Worm (Caenorhabditis elegans) whole organism, young adult: ENCODE data around the gene dnj-3.

Experiments used
- B0261.1 ChIP-seq: sonication (generic microtip); optimal IDR thresholded peaks from 2 replicates; lab custom pipeline; 2016; ENCODE audit warnings: mild to moderate bottlenecking, missing genetic modification characterization, moderate library complexity, missing compliant biosample characterization
- D2030.7 ChIP-seq: fragments of 200-800 bp; sonication (Bioruptor generic); IDR thresholded peaks from 2 replicates; pipeline ENCODE4 v1.3.6; 2022; ENCODE audit warnings: missing genetic modification reagents, missing genetic modification characterization, missing compliant biosample characterization
- F22D6.2 ChIP-seq: sonication (generic microtip); optimal IDR thresholded peaks from 2 replicates; lab custom pipeline; 2016; ENCODE audit warnings: mild to moderate bottlenecking, missing genetic modification characterization, missing compliant biosample characterization
- F23B12.7 ChIP-seq: sonication (generic microtip); optimal IDR thresholded peaks from 2 replicates; lab custom pipeline; 2017; ENCODE audit warnings: missing genetic modification characterization, mild to moderate bottlenecking, missing compliant biosample characterization, antibody characterized with exemption, moderate library complexity; ENCODE audit not compliant: insufficient read depth
- F33H1.4 ChIP-seq: fragments of 200-800 bp; sonication (Bioruptor generic); IDR thresholded peaks from 2 replicates; pipeline ENCODE4 v1.3.6; 2022; ENCODE audit warnings: missing genetic modification reagents, missing genetic modification characterization, missing compliant biosample characterization
- F49E8.2 ChIP-seq: sonication (generic microtip); optimal IDR thresholded peaks from 3 replicates; lab custom pipeline; 2017; ENCODE audit warnings: missing genetic modification characterization, mild to moderate bottlenecking, missing compliant biosample characterization, antibody characterized with exemption, moderate library complexity; ENCODE audit not compliant: insufficient read depth
- F55B11.4 ChIP-seq: sonication (generic microtip); optimal IDR thresholded peaks from 2 replicates; lab custom pipeline; 2016; ENCODE audit warnings: missing compliant biosample characterization, missing genetic modification characterization, borderline replicate concordance; ENCODE audit not compliant: insufficient read depth
- F57A8.1 ChIP-seq: fragments of 200-800 bp; sonication (Bioruptor generic); optimal IDR thresholded peaks from 2 replicates; lab custom pipeline; 2018; ENCODE audit warnings: mild to moderate bottlenecking, missing genetic modification characterization, moderate library complexity, missing compliant biosample characterization
- ZK185.1 ChIP-seq: sonication (generic microtip); optimal IDR thresholded peaks from 2 replicates; lab custom pipeline; 2016; ENCODE audit warnings: mild to moderate bottlenecking, missing genetic modification characterization, missing compliant biosample characterization; ENCODE audit not compliant: poor library complexity, severe bottlenecking
- akir-1 ChIP-seq: fragments of 200-800 bp; sonication (Bioruptor generic); optimal IDR thresholded peaks from 2 replicates; lab custom pipeline; 2018; ENCODE audit warnings: mild to moderate bottlenecking, missing genetic modification characterization, moderate library complexity, missing compliant biosample characterization
- ama-1 ChIP-seq, 3 experiments: fragments of 150-350 bp in 1 of 3; sonication (generic microtip) in 2 of 3; optimal IDR thresholded peaks; 2 replicates each; lab custom pipeline; 2014 to 2018; ENCODE audit warnings: missing biosample characterization in 2 of 3, missing genetic modification characterization in 2 of 3, missing genetic modification reagents in 2 of 3
- athp-1 ChIP-seq: sonication (generic microtip); optimal IDR thresholded peaks from 2 replicates; lab custom pipeline; 2017; ENCODE audit warnings: mild to moderate bottlenecking, missing genetic modification characterization, missing compliant biosample characterization
- cebp-1 ChIP-seq, 2 experiments: fragments of 200-800 bp in 1 of 2; sonication (Bioruptor generic) in 1 of 2; sonication (generic microtip) in 1 of 2; IDR thresholded peaks in 1 of 2; optimal IDR thresholded peaks in 1 of 2; 2 replicates each; pipeline versions ENCODE4 v1.3.6 to Lab custom; 2017 to 2022; ENCODE audit warnings: missing compliant biosample characterization in 2 of 2, missing genetic modification characterization in 2 of 2, mild to moderate bottlenecking in 1 of 2, missing genetic modification reagents in 1 of 2, moderate library complexity in 1 of 2
- cebp-2 ChIP-seq: fragments of 200-800 bp; sonication (Bioruptor generic); IDR thresholded peaks from 2 replicates; pipeline ENCODE4 v1.3.6; 2022; ENCODE audit warnings: missing genetic modification characterization, missing compliant biosample characterization
- chd-7 ChIP-seq: sonication (generic microtip); optimal IDR thresholded peaks from 2 replicates; lab custom pipeline; 2016; ENCODE audit warnings: mild to moderate bottlenecking, missing genetic modification characterization, moderate library complexity, missing compliant biosample characterization
- dox-1 ChIP-seq: fragments of 200-800 bp; sonication (Bioruptor generic); IDR thresholded peaks from 2 replicates; pipeline ENCODE4 v1.3.6; 2022; ENCODE audit warnings: missing genetic modification reagents, missing genetic modification characterization, missing compliant biosample characterization
- dpff-1 ChIP-seq: sonication (generic microtip); optimal IDR thresholded peaks from 2 replicates; lab custom pipeline; 2017; ENCODE audit warnings: mild to moderate bottlenecking, missing genetic modification characterization, missing compliant biosample characterization
- efl-1 ChIP-seq: fragments of 150-350 bp; optimal IDR thresholded peaks from 2 replicates; lab custom pipeline; 2014; ENCODE audit warnings: missing biosample characterization, missing genetic modification reagents, missing genetic modification characterization
- egrh-3 ChIP-seq: fragments of 200-800 bp; sonication (Bioruptor generic); IDR thresholded peaks from 2 replicates; pipeline ENCODE4 v1.3.6; 2022; ENCODE audit warnings: missing genetic modification reagents, missing genetic modification characterization, missing compliant biosample characterization
- lir-1 ChIP-seq: fragments of 200-800 bp; sonication (Bioruptor generic); conservative IDR thresholded peaks from 2 replicates; pipeline ENCODE4 v1.3.6; 2022; ENCODE audit warnings: missing genetic modification reagents, missing genetic modification characterization, missing compliant biosample characterization
- lsl-1 ChIP-seq: fragments of 200-800 bp; sonication (Bioruptor generic); optimal IDR thresholded peaks from 2 replicates; lab custom pipeline; 2018; ENCODE audit warnings: mild to moderate bottlenecking, missing genetic modification characterization, moderate library complexity, missing compliant biosample characterization
- madf-6 ChIP-seq: fragments of 200-800 bp; sonication (Bioruptor generic); IDR thresholded peaks from 2 replicates; pipeline ENCODE4 v1.3.6; 2022; ENCODE audit warnings: missing genetic modification reagents, missing genetic modification characterization, missing compliant biosample characterization
- madf-8 ChIP-seq: fragments of 200-800 bp; sonication (Bioruptor generic); conservative IDR thresholded peaks from 2 replicates; pipeline ENCODE4 v1.3.6; 2022; ENCODE audit warnings: missing genetic modification reagents, missing genetic modification characterization, missing compliant biosample characterization
- mcd-1 ChIP-seq: fragments of 200-800 bp; sonication (Bioruptor generic); IDR thresholded peaks from 2 replicates; pipeline ENCODE4 v1.3.6; 2022; ENCODE audit warnings: missing genetic modification reagents, missing genetic modification characterization, missing compliant biosample characterization
- nhr-120 ChIP-seq: fragments of 200-800 bp; sonication (Bioruptor generic); IDR thresholded peaks from 2 replicates; pipeline ENCODE4 v1.3.6; 2022; ENCODE audit warnings: missing genetic modification characterization, missing compliant biosample characterization
- unc-130 ChIP-seq: sonication (generic microtip); optimal IDR thresholded peaks from 2 replicates; lab custom pipeline; 2016; ENCODE audit warnings: missing genetic modification reagents, missing genetic modification characterization, missing compliant biosample characterization
- unc-62 ChIP-seq: fragments of 150-350 bp; optimal IDR thresholded peaks from 2 replicates; lab custom pipeline; 2014; ENCODE audit warnings: missing biosample characterization, missing genetic modification reagents, missing genetic modification characterization
- xnd-1 ChIP-seq: sonication (generic microtip); optimal IDR thresholded peaks from 2 replicates; lab custom pipeline; 2016; ENCODE audit warnings: missing genotype, missing genetic modification reagents, missing genetic modification characterization, missing compliant biosample characterization
- zfh-2 ChIP-seq: fragments of 200-800 bp; sonication (Bioruptor generic); conservative IDR thresholded peaks from 2 replicates; pipeline ENCODE4 v1.3.6; 2022; ENCODE audit warnings: missing genetic modification reagents, missing genetic modification characterization, missing compliant biosample characterization
- ztf-18 ChIP-seq: sonication (generic microtip); optimal IDR thresholded peaks from 2 replicates; lab custom pipeline; 2016; ENCODE audit warnings: missing genotype, mild to moderate bottlenecking, missing genetic modification characterization, missing compliant biosample characterization
- ztf-28 ChIP-seq: fragments of 200-800 bp; sonication (Bioruptor generic); IDR thresholded peaks from 2 replicates; pipeline ENCODE4 v1.3.6; 2022; ENCODE audit warnings: missing genetic modification reagents, missing genetic modification characterization, missing compliant biosample characterization

Gene dnj-3

ce11 chrV:15063987-15064386 lies 4.5 kb upstream of the dnj-3 start, which contains the start of gene rap-2:
rap-2 (minus strand) TSS chrV:15064087.
- TF ChIP-seq F49E8.2 (tag; lab: Kevin White, UChicago), result no peak
- no peak for TF ChIP-seq egrh-3 (GFP tag; lab: Robert Waterston, UW)

DNA sequence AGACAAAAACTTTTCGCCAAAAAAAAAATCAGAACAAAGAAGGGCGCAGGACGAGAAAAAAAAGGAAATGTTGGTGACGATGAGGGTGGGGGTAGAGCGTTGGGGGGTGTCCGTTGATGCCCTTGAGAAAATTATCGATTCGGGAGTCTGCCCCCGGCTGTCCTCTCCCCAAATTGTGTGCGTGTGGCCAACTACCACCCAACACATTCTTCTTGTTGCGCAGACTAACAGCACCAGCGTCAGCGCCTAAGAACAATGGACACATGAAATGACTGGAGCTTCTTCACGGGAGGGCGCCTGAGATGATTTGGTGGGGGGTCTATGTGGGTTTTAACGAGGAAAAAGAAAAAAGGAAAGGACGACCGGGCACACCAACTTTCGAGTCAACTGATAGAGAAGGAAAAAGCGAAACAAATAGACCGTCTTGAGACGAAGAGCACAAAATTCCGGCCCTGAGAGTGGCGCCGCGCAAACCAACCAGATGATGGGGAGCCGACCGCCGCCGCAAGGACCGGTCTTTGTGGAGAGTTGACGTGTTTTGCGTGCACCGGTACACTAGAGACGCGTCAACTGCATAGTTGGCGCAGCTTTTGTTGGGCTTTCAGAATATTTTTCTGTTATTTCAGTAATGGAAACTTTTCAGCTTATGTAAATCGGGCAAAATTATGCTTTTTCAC lies 3.3 kb upstream of the dnj-3 start, which contains the start of gene C25D7.9:
Gene C25D7.9, plus strand, starts transcription at position 68 of the 677 bp plus-strand sequence.
- TF ChIP-seq ZK185.1 (tag; lab: Kevin White, UChicago) (no peak), cebp-1 (GFP tag; IDR thresholded peaks at IDR 0.05; lab: Robert Waterston, UW) (no peak), cebp-1 (tag; optimal IDR thresholded peaks at IDR 0.05; lab: Kevin White, UChicago) (peak; percentile 22), akir-1 (GFP tag; lab: Kevin White, UChicago) (no peak), zfh-2 (peak; percentile 89), F23B12.7 (tag; lab: Kevin White, UChicago) (no peak), dpff-1 (tag; lab: Kevin White, UChicago) (no peak), mcd-1 (GFP tag; lab: Robert Waterston, UW) (peak; percentile 42; the same call in 1 of the 2 replicates), ztf-28 (GFP tag; lab: Robert Waterston, UW) (no peak), egrh-3 (GFP tag; lab: Robert Waterston, UW) (0 out of 2 replicates have a peak, but pooled peaks have one; percentile 11), B0261.1 (tag; lab: Kevin White, UChicago) (no peak), ztf-18 (tag; lab: Kevin White, UChicago) (peak; percentile 84), unc-62 (GFP tag; lab: Kevin White, UChicago) (no peak), nhr-120 (no peak), dox-1 (GFP tag; lab: Robert Waterston, UW) (peak; percentile 62), chd-7 (tag; lab: Kevin White, UChicago) (no peak), efl-1 (GFP tag; lab: Kevin White, UChicago) (no peak)
- TF ChIP-seq, all 124 proteins: peak for 6

DNA sequence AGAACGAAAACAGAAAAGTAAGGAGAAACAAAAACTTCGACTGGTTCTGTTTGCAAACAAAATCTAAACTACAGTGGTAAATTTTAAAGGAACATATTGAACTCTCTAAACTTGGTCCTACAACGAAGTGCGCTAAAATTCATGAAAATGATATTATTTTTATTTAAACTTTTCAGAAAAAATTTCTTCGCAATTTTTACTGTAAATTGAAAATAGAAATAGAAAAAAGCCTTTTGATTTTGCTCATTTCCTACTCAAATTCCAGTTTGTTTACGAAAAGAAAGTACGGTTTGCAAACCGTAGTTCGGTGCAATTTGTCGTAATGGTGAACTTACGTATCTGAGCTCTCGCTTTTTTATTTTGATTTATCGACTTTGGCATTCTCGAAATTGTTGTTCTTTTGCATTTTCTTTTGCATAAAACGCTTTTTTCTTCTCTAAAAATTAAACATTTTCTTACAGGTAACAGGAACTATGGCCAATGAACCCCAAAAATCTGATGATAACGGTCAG lies 2.6 kb upstream of the dnj-3 start, which contains the start of gene otub-1:
Gene otub-1, plus strand, starts transcription at position 462 of the 512 bp plus-strand sequence.
- TF ChIP-seq F22D6.2 (tag; lab: Kevin White, UChicago), result no peak
- no peak for TF ChIP-seq athp-1 (tag; lab: Kevin White, UChicago)
- TF ChIP-seq madf-8 (GFP tag; lab: Robert Waterston, UW), result peak; percentile 25; the same call in 1 of the 2 replicates
- TF ChIP-seq F33H1.4 (GFP tag; lab: Robert Waterston, UW), result peak; percentile 76
- TF ChIP-seq D2030.7, result peak; percentile 42; the same call in 1 of the 2 replicates
- TF ChIP-seq F57A8.1 (GFP tag; lab: Kevin White, UChicago), result no peak
- TF ChIP-seq xnd-1 (tag; lab: Kevin White, UChicago), result peak; percentile 72
- peak; percentile 97 for TF ChIP-seq lsl-1 (GFP tag; lab: Kevin White, UChicago)
- peak; percentile 47 for TF ChIP-seq unc-130 (GFP tag; lab: Kevin White, UChicago)
- TF ChIP-seq ama-1 (optimal IDR thresholded peaks at IDR 0.05; lab: Kevin White, UChicago), result no peak
- TF ChIP-seq ama-1 (GFP tag; optimal IDR thresholded peaks at IDR 0.05; lab: Kevin White, UChicago), result no peak
- no peak for TF ChIP-seq lir-1 (GFP tag; lab: Robert Waterston, UW)

ce11 chrV:15067165-15067564 lies 1.3 kb upstream of the dnj-3 start, which contains the start of gene C25D7.10:
C25D7.10 (plus strand) TSS chrV:15067465.
- TF ChIP-seq F55B11.4 (tag; lab: Kevin White, UChicago), result no peak
- TF ChIP-seq madf-6 (GFP tag; lab: Robert Waterston, UW), result 0 out of 2 replicates have a peak, but pooled peaks have one; percentile 23
- 0 out of 2 replicates have a peak, but pooled peaks have one; percentile 65 for TF ChIP-seq cebp-2
- no peak for TF ChIP-seq xnd-1 (tag; lab: Kevin White, UChicago)
